Worm (Caenorhabditis elegans): ENCODE data around the gene F53F8.6.

Gene F53F8.6

ce11 chrV:20712994-20713326 lies 8.9 kb downstream of the F53F8.6 start (continued):
- TF ChIP-seq php-3 (GFP tag; IDR thresholded peaks at IDR 0.05) (no peak), nhr-102 (tag; optimal IDR thresholded peaks at IDR 0.05) (no peak), lir-3 (tag; optimal IDR thresholded peaks at IDR 0.05) (no peak), ceh-28 (tag; optimal IDR thresholded peaks at IDR 0.05) (no peak), nhr-76 (tag; optimal IDR thresholded peaks at IDR 0.05) (no peak), aly-2 (tag; optimal IDR thresholded peaks at IDR 0.05) (no peak), hmg-1.1 (GFP tag; IDR thresholded peaks at IDR 0.05) (peak; percentile 45; the same call in 1 of the 2 replicates), tra-1 (GFP tag; IDR thresholded peaks at IDR 0.05) (no peak)

DNA sequence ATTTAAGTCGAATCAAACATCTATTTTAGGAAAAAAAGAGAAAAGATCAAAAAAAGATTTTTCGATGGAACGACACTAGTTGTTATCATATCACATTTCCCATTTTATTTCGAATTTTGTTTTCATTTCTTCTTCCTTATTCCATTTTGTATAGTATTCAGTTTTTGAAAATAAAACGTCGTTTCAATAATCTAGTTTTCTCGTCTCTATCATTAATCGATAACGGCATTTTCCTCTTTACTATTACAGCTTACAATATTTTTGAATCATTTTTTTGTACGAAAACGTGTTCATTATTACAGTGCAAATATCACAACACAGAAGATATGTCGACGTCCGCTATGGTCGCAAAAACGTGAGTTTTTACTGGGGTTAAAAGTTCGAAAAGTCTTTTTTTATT lies 9.6 kb downstream of the F53F8.6 start, which contains the start of gene Y44A6C.1:
TSS of gene Y44A6C.1 (plus strand) at position 301 of the 400 bp plus-strand sequence.
- TF ChIP-seq daf-16 (GFP tag; optimal IDR thresholded peaks at IDR 0.05) (no peak), daf-16 (tag; optimal IDR thresholded peaks at IDR 0.05) (peak; percentile 15), lin-39 (tag; optimal IDR thresholded peaks at IDR 0.05) (no peak)

ce11 chrV:20714503-20714902 lies 10.5 kb downstream of the F53F8.6 start:
- TF ChIP-seq aha-1 (tag): peak; percentile 81
- TF ChIP-seq nhr-42 (GFP tag; IDR thresholded peaks at IDR 0.05): no peak
- TF ChIP-seq daf-16 (GFP tag; optimal IDR thresholded peaks at IDR 0.05): no peak
- TF ChIP-seq daf-16 (tag; optimal IDR thresholded peaks at IDR 0.05): peak; percentile 7
- TF ChIP-seq ama-1 (optimal IDR thresholded peaks at IDR 0.05): peak; percentile 16

DNA sequence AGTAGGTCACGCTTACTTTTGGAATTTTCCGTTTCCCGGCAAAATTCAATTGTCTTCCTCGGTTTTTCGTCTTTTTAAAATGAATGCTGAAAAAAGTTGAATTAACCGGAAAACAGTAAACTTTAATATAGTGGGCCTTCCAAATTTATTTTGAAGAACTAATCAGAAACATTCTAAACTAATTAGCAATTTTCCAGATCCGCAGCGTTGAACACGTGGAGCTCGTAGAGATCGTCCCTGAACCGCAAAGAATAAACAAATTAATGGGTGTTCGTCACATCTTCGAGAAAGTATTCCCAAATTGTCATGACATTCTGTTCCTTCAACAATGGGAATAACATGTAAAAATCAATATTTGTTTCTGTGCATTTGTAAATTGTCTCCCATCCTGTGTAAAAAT lies 12.2 kb downstream of the F53F8.6 start:
- TF ChIP-seq daf-19 (GFP tag; conservative IDR thresholded peaks at IDR 0.05): no peak
- TF ChIP-seq nhr-28 (tag; optimal IDR thresholded peaks at IDR 0.05): no peak
- TF ChIP-seq snpc-4 (tag; optimal IDR thresholded peaks at IDR 0.05): no peak
- no peak for TF ChIP-seq gei-8 (GFP tag; optimal IDR thresholded peaks at IDR 0.05)
- TF ChIP-seq Y75B8A.6 (GFP tag; IDR thresholded peaks at IDR 0.05): no peak

ce11 chrV:20716830-20717441 lies 12.9 kb downstream of the F53F8.6 start:
- TF ChIP-seq tag-97 (GFP tag; IDR thresholded peaks at IDR 0.05) (no peak), mep-1 (tag; optimal IDR thresholded peaks at IDR 0.05) (peak; percentile 6), spr-3 (GFP tag; optimal IDR thresholded peaks at IDR 0.05) (no peak), dve-1 (tag; optimal IDR thresholded peaks at IDR 0.05; ENCODE audit: insufficient read depth) (no peak), mdl-1 (tag; optimal IDR thresholded peaks at IDR 0.05) (no peak), ceh-44 (GFP tag; IDR thresholded peaks at IDR 0.05) (no peak), F49E8.2 (tag; optimal IDR thresholded peaks at IDR 0.05; ENCODE audit: borderline replicate concordance) (no peak), daf-8 (GFP tag; IDR thresholded peaks at IDR 0.05) (no peak), ceh-82 (tag; optimal IDR thresholded peaks at IDR 0.05) (no peak), F37D6.2 (tag; optimal IDR thresholded peaks at IDR 0.05) (no peak), R02D3.7 (tag; optimal IDR thresholded peaks at IDR 0.05) (no peak), zip-11 (GFP tag; IDR thresholded peaks at IDR 0.05) (no peak), ceh-32 (tag; optimal IDR thresholded peaks at IDR 0.05; ENCODE audit: poor library complexity) (no peak), nhr-6 (tag; optimal IDR thresholded peaks at IDR 0.05) (no peak), egl-43 (GFP tag; IDR thresholded peaks at IDR 0.05) (no peak), dmd-9 (GFP tag; IDR thresholded peaks at IDR 0.05) (peak; percentile 56; the same call in 1 of the 2 replicates), hif-1 (tag; optimal IDR thresholded peaks at IDR 0.05) (peak in 1 of 2 experiments; percentile 45), unc-62 (GFP tag; optimal IDR thresholded peaks at IDR 0.05 in 1 of 2) (no peak), unc-62 (tag; optimal IDR thresholded peaks at IDR 0.05) (no peak), lin-29 (GFP tag; IDR thresholded peaks at IDR 0.05) (no peak), D1046.2 (GFP tag; IDR thresholded peaks at IDR 0.05) (no peak), ama-1 (optimal IDR thresholded peaks at IDR 0.05) (peak; percentile 64), mes-2 (tag; optimal IDR thresholded peaks at IDR 0.05; ENCODE audit: poor library complexity, severe bottlenecking) (peak; percentile 9), gei-8 (GFP tag; optimal IDR thresholded peaks at IDR 0.05) (no peak), Y75B8A.6 (GFP tag; IDR thresholded peaks at IDR 0.05) (0 out of 2 replicates have a peak, but pooled peaks have one; percentile 13), lin-13 (GFP tag; optimal IDR thresholded peaks at IDR 0.05) (no peak), jun-1 (tag; optimal IDR thresholded peaks at IDR 0.05) (no peak), daf-16 (GFP tag; optimal IDR thresholded peaks at IDR 0.05) (peak in 1 of 2 experiments; percentile 63), daf-16 (tag; optimal IDR thresholded peaks at IDR 0.05) (no peak), Y48G9A.11 (GFP tag; IDR thresholded peaks at IDR 0.05) (no peak)

All from whole organism, L4 larva.